Worm (Caenorhabditis elegans) whole organism, L4/young adult: Measurements from ENCODE around the gene plp-2.
"Not testable (repeated sequence)": the region's sequence is repeated elsewhere in the genome, so short reads cannot be mapped to it uniquely, and the experiment has no call there.

ENCODE experiments used
- W03F9.2 ChIP-seq: fragments of 150-350 bp; optimal IDR thresholded peaks from 2 replicates; lab custom pipeline; 2014; ENCODE audit warnings: missing biosample characterization, missing genetic modification characterization
- dao-5 ChIP-seq: sonication (generic microtip); optimal IDR thresholded peaks from 2 replicates; lab custom pipeline; 2016; ENCODE audit warnings: missing genotype, missing genetic modification characterization, moderate library complexity, missing compliant biosample characterization
- him-1 ChIP-seq: sonication (generic microtip); optimal IDR thresholded peaks from 2 replicates; lab custom pipeline; 2016; ENCODE audit warnings: missing genotype, missing genetic modification reagents, missing genetic modification characterization, missing compliant biosample characterization

The plp-2 gene

ce11 chrX:14988160-14988559, 5.6 kb upstream of the plp-2 start:
- no peak for TF ChIP-seq him-1
- no peak for TF ChIP-seq W03F9.2 (tag; lab: Kevin White, UChicago)
- no peak for TF ChIP-seq dao-5 (tag; lab: Kevin White, UChicago)

- TF ChIP-seq dao-5 (tag; lab: Kevin White, UChicago) (no peak), him-1 (no peak), W03F9.2 (tag; lab: Kevin White, UChicago) (peak; percentile 51)
These were observed 670 bp upstream of the plp-2 start, which contains the start of gene rbg-1 for ce11 chrX:14983274-14983673. Gene rbg-1, plus strand, starts transcription at chrX:14983533.

ce11 chrX:14979388-14979787, 3.2 kb downstream of the plp-2 start, which contains the start of gene emre-1:
Gene emre-1, plus strand, starts transcription at chrX:14979688.
- TF ChIP-seq W03F9.2 (tag; lab: Kevin White, UChicago) (no peak), him-1 (no peak), dao-5 (tag; lab: Kevin White, UChicago) (no peak)

ce11 chrX:14978756-14979155, 3.8 kb downstream of the plp-2 start:
- TF ChIP-seq W03F9.2 (tag; lab: Kevin White, UChicago) (peak; percentile 47), him-1 (no peak), dao-5 (tag; lab: Kevin White, UChicago) (no peak)

ce11 chrX:14976840-14977534, 5.6 kb downstream of the plp-2 start:
- TF ChIP-seq W03F9.2 (tag; lab: Kevin White, UChicago), result no peak
- no peak for TF ChIP-seq him-1
- no peak for TF ChIP-seq dao-5 (tag; lab: Kevin White, UChicago)

- TF ChIP-seq W03F9.2 (tag; lab: Kevin White, UChicago), result peak; percentile 24
- no peak for TF ChIP-seq him-1
- no peak for TF ChIP-seq dao-5 (tag; lab: Kevin White, UChicago)
These were observed 7.0 kb downstream of the plp-2 start, which contains the start of gene F20D1.3 for ce11 chrX:14975467-14976167. Gene F20D1.3, plus strand, starts transcription at chrX:14976117.

ce11 chrX:14973085-14973484, 9.5 kb downstream of the plp-2 start:
- TF ChIP-seq him-1 (no peak), dao-5 (tag; lab: Kevin White, UChicago) (no peak), W03F9.2 (tag; lab: Kevin White, UChicago) (no peak)

- TF ChIP-seq dao-5 (tag; lab: Kevin White, UChicago) (no peak), him-1 (no peak), W03F9.2 (tag; lab: Kevin White, UChicago) (no peak)
These were observed 12.3 kb downstream of the plp-2 start, which contains the start of the genes flwr-1 and tbc-1 for ce11 chrX:14970221-14970801. Gene flwr-1, minus strand, starts transcription at chrX:14970271. Gene tbc-1, plus strand, starts transcription at chrX:14970751.

ce11 chrX:14969615-14970014, 13.0 kb downstream of the plp-2 start:
- TF ChIP-seq him-1 (no peak), dao-5 (tag; lab: Kevin White, UChicago) (no peak)

ce11 chrX:14966515-14966914, 16.1 kb downstream of the plp-2 start, which contains the start of gene F20D1.22:
Gene F20D1.22, plus strand, starts transcription at chrX:14966815.
- not testable (repeated sequence) for TF ChIP-seq him-1; W03F9.2 (tag; lab: Kevin White, UChicago); dao-5 (tag; lab: Kevin White, UChicago)

ce11 chrX:14965761-14966160, 16.8 kb downstream of the plp-2 start, which contains the start of gene F45B8.5:
Gene F45B8.5, plus strand, starts transcription at chrX:14966061.
- TF ChIP-seq him-1 (no peak), dao-5 (tag; lab: Kevin White, UChicago) (no peak), W03F9.2 (tag; lab: Kevin White, UChicago) (no peak)

- TF ChIP-seq him-1, result no peak
- TF ChIP-seq W03F9.2 (tag; lab: Kevin White, UChicago), result no peak
- TF ChIP-seq dao-5 (tag; lab: Kevin White, UChicago), result no peak
These were observed 18.4 kb downstream of the plp-2 start, which contains the start of gene rgs-11 for ce11 chrX:14964253-14964652. Gene rgs-11, plus strand, starts transcription at chrX:14964553.

- TF ChIP-seq W03F9.2 (tag; lab: Kevin White, UChicago) (no peak), him-1 (no peak), dao-5 (tag; lab: Kevin White, UChicago) (no peak)
These were observed 20.1 kb downstream of the plp-2 start, which contains the start of gene rgs-10 for ce11 chrX:14962456-14962855. Gene rgs-10, plus strand, starts transcription at chrX:14962756.
